Worm (Caenorhabditis elegans): ENCODE measurements around the gene cmk-1.

cmk-1 gene

DNA sequence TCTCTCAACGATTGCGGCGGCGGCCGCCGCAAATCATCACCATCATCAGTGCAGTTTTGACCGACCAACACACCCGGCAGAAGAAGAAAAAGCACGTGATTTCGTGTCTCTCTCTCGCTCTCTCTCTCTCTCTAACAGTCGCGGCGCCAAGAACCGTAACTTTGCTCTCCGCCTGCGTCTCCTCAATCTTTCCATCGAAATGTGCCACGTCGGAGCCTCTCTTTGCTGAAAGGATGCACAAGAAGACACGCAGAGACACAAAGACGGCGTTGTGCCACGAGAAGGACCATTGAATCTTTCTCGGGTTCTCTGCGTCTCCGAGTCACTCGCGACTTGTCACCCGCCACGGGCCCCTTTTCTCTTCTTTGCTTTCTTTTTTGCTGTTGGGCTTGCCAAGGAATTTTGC, 33.6 kb downstream of the cmk-1 start:
- TF ChIP-seq lin-39 (tag; optimal IDR thresholded peaks at IDR 0.05) (peak; percentile 28), nhr-47 (tag; optimal IDR thresholded peaks at IDR 0.05) (peak; percentile 72), mab-9 (GFP tag; IDR thresholded peaks at IDR 0.05) (no peak), unc-62 (GFP tag; optimal IDR thresholded peaks at IDR 0.05) (no peak), lsy-2 (tag; optimal IDR thresholded peaks at IDR 0.05) (peak; percentile 62 to 77), pqm-1 (tag; optimal IDR thresholded peaks at IDR 0.05) (no peak), blmp-1 (tag; optimal IDR thresholded peaks at IDR 0.05) (peak; percentile 80), pag-3 (tag; optimal IDR thresholded peaks at IDR 0.05; ENCODE audit: borderline replicate concordance, insufficient read depth) (peak; percentile 41), sox-4 (tag; optimal IDR thresholded peaks at IDR 0.05) (no peak), sptf-1 (tag; optimal IDR thresholded peaks at IDR 0.05) (no peak), elt-2 (tag; optimal IDR thresholded peaks at IDR 0.05) (peak; percentile 68), ceh-8 (GFP tag; optimal IDR thresholded peaks at IDR 0.05) (peak; percentile 3), tbx-2 (tag; optimal IDR thresholded peaks at IDR 0.05) (peak; percentile 73), lin-13 (GFP tag; optimal IDR thresholded peaks at IDR 0.05) (peak; percentile 78), snu-23 (GFP tag; optimal IDR thresholded peaks at IDR 0.05) (peak; percentile 72), zag-1 (tag; optimal IDR thresholded peaks at IDR 0.05) (no peak), Y116A8C.19 (tag; optimal IDR thresholded peaks at IDR 0.05; ENCODE audit: borderline replicate concordance) (no peak), mdl-1 (tag; optimal IDR thresholded peaks at IDR 0.05) (peak; percentile 16 to 89), nhr-71 (tag; optimal IDR thresholded peaks at IDR 0.05) (peak; percentile 92), ceh-63 (GFP tag; optimal IDR thresholded peaks at IDR 0.05) (no peak), elt-3 (tag; optimal IDR thresholded peaks at IDR 0.05) (peak in 2 of 6 experiments; percentile 9 to 45), xbp-1 (tag; optimal IDR thresholded peaks at IDR 0.05) (peak; percentile 47), mep-1 (tag; optimal IDR thresholded peaks at IDR 0.05) (peak; percentile 67), unc-86 (tag; optimal IDR thresholded peaks at IDR 0.05) (peak; percentile 69), swsn-7 (tag; optimal IDR thresholded peaks at IDR 0.05) (peak; percentile 68), dpl-1 (GFP tag; optimal IDR thresholded peaks at IDR 0.05) (peak; percentile 22 to 59 (median 24)), egl-27 (tag; optimal IDR thresholded peaks at IDR 0.05) (no peak), C34B4.2 (tag; optimal IDR thresholded peaks at IDR 0.05) (peak; percentile 10), alr-1 (tag; optimal IDR thresholded peaks at IDR 0.05; ENCODE audit: borderline replicate concordance) (no peak), irx-1 (tag; optimal IDR thresholded peaks at IDR 0.05) (no peak), jun-1 (tag; optimal IDR thresholded peaks at IDR 0.05) (peak; percentile 35), sup-37 (GFP tag; optimal IDR thresholded peaks at IDR 0.05) (peak; percentile 11), nhr-20 (tag; optimal IDR thresholded peaks at IDR 0.05) (peak; percentile 84), nhr-77 (tag; optimal IDR thresholded peaks at IDR 0.05) (peak; percentile 70), lir-3 (tag; optimal IDR thresholded peaks at IDR 0.05; ENCODE audit: poor library complexity) (no peak), hlh-17 (GFP tag; optimal IDR thresholded peaks at IDR 0.05; ENCODE audit: borderline replicate concordance) (no peak), lin-15B (tag; optimal IDR thresholded peaks at IDR 0.05) (no peak), grh-1 (GFP tag; IDR thresholded peaks at IDR 0.05) (peak; percentile 54), nhr-28 (tag; optimal IDR thresholded peaks at IDR 0.05) (no peak), skn-1 (tag; optimal IDR thresholded peaks at IDR 0.05) (peak; percentile 32), nhr-19 (GFP tag; conservative IDR thresholded peaks at IDR 0.05) (peak; percentile 74), nhr-11 (tag; optimal IDR thresholded peaks at IDR 0.05) (no peak), nhr-84 (tag; optimal IDR thresholded peaks at IDR 0.05) (no peak), rnt-1 (tag; optimal IDR thresholded peaks at IDR 0.05) (peak; percentile 80), isw-1 (GFP tag; IDR thresholded peaks at IDR 0.05) (peak; percentile 22), nhr-90 (tag; optimal IDR thresholded peaks at IDR 0.05; ENCODE audit: poor library complexity) (peak; percentile 73), fkh-10 (GFP tag; optimal IDR thresholded peaks at IDR 0.05) (peak; percentile 64), nhr-85 (tag) (peak; percentile 91), C16A3.4 (tag; optimal IDR thresholded peaks at IDR 0.05) (peak; percentile 42), unc-130 (tag; optimal IDR thresholded peaks at IDR 0.05) (peak; percentile 70), egl-13 (tag; optimal IDR thresholded peaks at IDR 0.05) (peak; percentile 21), fos-1 (tag; optimal IDR thresholded peaks at IDR 0.05) (no peak)
